Worm (Caenorhabditis elegans): ENCODE results near the gene fbxb-26.
"Not testable (repeated sequence)": the region's sequence is repeated elsewhere in the genome, so short reads cannot be mapped to it uniquely, and the experiment has no call there.

The fbxb-26 gene

ce11 chrII:1651804-1652203, 30.5 kb upstream of the fbxb-26 start, which contains the start of gene fbxb-16:
fbxb-16 (minus strand) TSS chrII:1651904.
- TF ChIP-seq Y5F2A.4 (GFP tag; optimal IDR thresholded peaks at IDR 0.05) (no peak), ctbp-1 (GFP tag; IDR thresholded peaks at IDR 0.05) (no peak), spr-3 (GFP tag; optimal IDR thresholded peaks at IDR 0.05) (no peak), hlh-11 (tag; optimal IDR thresholded peaks at IDR 0.05) (no peak), unc-62 (GFP tag; optimal IDR thresholded peaks at IDR 0.05 in 1 of 2) (no peak), unc-62 (tag; optimal IDR thresholded peaks at IDR 0.05) (no peak), sdz-12 (GFP tag; optimal IDR thresholded peaks at IDR 0.05) (no peak), madf-9 (GFP tag; conservative IDR thresholded peaks at IDR 0.05) (no peak)

- no peak for TF ChIP-seq pha-4 (GFP tag; IDR thresholded peaks at IDR 0.05)
- no peak for TF ChIP-seq pha-4 (tag; optimal IDR thresholded peaks at IDR 0.05)
- TF ChIP-seq ceh-82 (tag; optimal IDR thresholded peaks at IDR 0.05), result no peak
- no peak for TF ChIP-seq ceh-32 (tag; optimal IDR thresholded peaks at IDR 0.05; ENCODE audit: poor library complexity)
- TF ChIP-seq lin-39 (tag; optimal IDR thresholded peaks at IDR 0.05), result no peak
- no peak for TF ChIP-seq ZK337.2 (GFP tag; IDR thresholded peaks at IDR 0.05)
- no peak for TF ChIP-seq nhr-10 (tag; optimal IDR thresholded peaks at IDR 0.05)
- no peak for TF ChIP-seq hlh-11 (tag; optimal IDR thresholded peaks at IDR 0.05)
- no peak for TF ChIP-seq hlh-30 (tag; optimal IDR thresholded peaks at IDR 0.05; ENCODE audit: insufficient read depth)
- no peak for TF ChIP-seq snpc-4 (tag; optimal IDR thresholded peaks at IDR 0.05)
- TF ChIP-seq madf-9 (GFP tag; conservative IDR thresholded peaks at IDR 0.05), result no peak
- TF ChIP-seq Y5F2A.4 (GFP tag; optimal IDR thresholded peaks at IDR 0.05), result no peak
- no peak for TF ChIP-seq snpc-1.2 (GFP tag; IDR thresholded peaks at IDR 0.05)
- TF ChIP-seq zfp-3 (GFP tag; conservative IDR thresholded peaks at IDR 0.05), result no peak
These were observed 28.9 kb upstream of the fbxb-26 start, which contains the start of gene fbxb-15 for ce11 chrII:1653397-1653796. fbxb-15 (minus strand) TSS chrII:1653497.

- no peak for TF ChIP-seq F26F4.8 (GFP tag; conservative IDR thresholded peaks at IDR 0.05)
- no peak for TF ChIP-seq nhr-10 (tag; optimal IDR thresholded peaks at IDR 0.05)
These were observed 27.4 kb upstream of the fbxb-26 start, which contains the start of gene btb-12 for ce11 chrII:1654917-1655316. btb-12 (plus strand) TSS chrII:1655217.

- TF ChIP-seq aha-1 (tag) (no peak), dmd-6 (GFP tag; IDR thresholded peaks at IDR 0.05) (no peak), nhr-28 (tag; optimal IDR thresholded peaks at IDR 0.05) (no peak), daf-12 (tag; optimal IDR thresholded peaks at IDR 0.05) (no peak)
These were observed 25.1 kb upstream of the fbxb-26 start, which contains the start of gene ZC204.12 for ce11 chrII:1657202-1657601. ZC204.12 (minus strand) TSS chrII:1657302.

- peak; percentile 70 for TF ChIP-seq php-3 (GFP tag; IDR thresholded peaks at IDR 0.05)
- peak; percentile 26 for TF ChIP-seq duxl-1 (tag; optimal IDR thresholded peaks at IDR 0.05; ENCODE audit: poor library complexity)
- TF ChIP-seq pqm-1 (tag; optimal IDR thresholded peaks at IDR 0.05), result peak; percentile 68
- TF ChIP-seq dmd-6 (GFP tag; IDR thresholded peaks at IDR 0.05), result peak; percentile 88
- TF ChIP-seq T26A8.4 (GFP tag; IDR thresholded peaks at IDR 0.05), result 0 out of 2 replicates have a peak, but pooled peaks have one; percentile 45
- peak; percentile 43; the same call in 1 of the 2 replicates for TF ChIP-seq lin-1 (GFP tag; IDR thresholded peaks at IDR 0.05)
- 0 out of 2 replicates have a peak, but pooled peaks have one; percentile 27 for TF ChIP-seq dmd-9 (GFP tag; IDR thresholded peaks at IDR 0.05)
- peak; percentile 47 for TF ChIP-seq nhr-28 (tag; optimal IDR thresholded peaks at IDR 0.05)
- TF ChIP-seq tra-1 (GFP tag; IDR thresholded peaks at IDR 0.05), result peak; percentile 55; the same call in 1 of the 2 replicates
- TF ChIP-seq hlh-11 (tag; optimal IDR thresholded peaks at IDR 0.05), result peak; percentile 36
- TF ChIP-seq nhr-41 (GFP tag; IDR thresholded peaks at IDR 0.05), result 0 out of 2 replicates have a peak, but pooled peaks have one; percentile 14
- TF ChIP-seq daf-16 (GFP tag; optimal IDR thresholded peaks at IDR 0.05), result not testable (repeated sequence)
- TF ChIP-seq daf-16 (tag; optimal IDR thresholded peaks at IDR 0.05), result peak; percentile 48
These were observed 22.6 kb upstream of the fbxb-26 start for ce11 chrII:1659729-1660128.
